Worm (Caenorhabditis elegans) whole organism, midembryonic: ENCODE data around the gene Y38C1AA.6.

ENCODE experiments used
- T22C8.4 ChIP-seq: fragments of 200-800 bp; sonication (Bioruptor generic); IDR thresholded peaks from 2 replicates; pipeline ENCODE4 v1.3.6; 2022; ENCODE audit warnings: missing genetic modification characterization, missing compliant biosample characterization
- cog-1 ChIP-seq: sonication (generic microtip); optimal IDR thresholded peaks from 2 replicates; lab custom pipeline; 2016; ENCODE audit warnings: missing genetic modification characterization, missing compliant biosample characterization
- flt-1 ChIP-seq: fragments of 200-800 bp; sonication (Bioruptor generic); IDR thresholded peaks from 2 replicates; pipeline ENCODE4 v1.3.6; 2022; ENCODE audit warnings: missing genetic modification characterization, missing compliant biosample characterization
- klf-2 ChIP-seq: fragments of 200-800 bp; sonication (Bioruptor generic); conservative IDR thresholded peaks from 2 replicates; pipeline ENCODE4 v1.3.6; 2022; ENCODE audit warnings: missing genetic modification reagents, missing genetic modification characterization, missing compliant biosample characterization
- med-1 ChIP-seq: sonication (generic microtip); optimal IDR thresholded peaks from 2 replicates; lab custom pipeline; 2017; ENCODE audit warnings: missing genetic modification characterization, mild to moderate bottlenecking, missing compliant biosample characterization, antibody characterized with exemption, missing genetic modification reagents; ENCODE audit not compliant: insufficient read depth
- ref-1 ChIP-seq: fragments of 200-800 bp; sonication (Bioruptor generic); conservative IDR thresholded peaks from 2 replicates; pipeline ENCODE4 v1.3.6; 2022; ENCODE audit warnings: missing genetic modification reagents, missing genetic modification characterization, missing compliant biosample characterization
- tab-1 ChIP-seq: fragments of 200-800 bp; sonication (Bioruptor generic); IDR thresholded peaks from 2 replicates; pipeline ENCODE4 v1.3.6; 2022; ENCODE audit warnings: missing genetic modification characterization, missing compliant biosample characterization
- ztf-23 ChIP-seq: fragments of 200-800 bp; sonication (Bioruptor generic); IDR thresholded peaks from 2 replicates; pipeline ENCODE4 v1.3.6; 2022; ENCODE audit warnings: missing genetic modification reagents, missing genetic modification characterization, missing compliant biosample characterization
- ztf-29 ChIP-seq: fragments of 200-800 bp; sonication (Bioruptor generic); IDR thresholded peaks from 2 replicates; pipeline ENCODE4 v1.3.6; 2022; ENCODE audit warnings: missing genetic modification reagents, missing genetic modification characterization, missing compliant biosample characterization

Y38C1AA.6 gene

ce11 chrIV:162530-162929, at the start of gene Y38C1AA.6:
TSS of gene Y38C1AA.6 (plus strand) at chrIV:162830.
- no peak for TF ChIP-seq ztf-29 (GFP tag; lab: Robert Waterston, UW)
- TF ChIP-seq tab-1 (GFP tag; lab: Robert Waterston, UW) = no peak
- TF ChIP-seq T22C8.4 (GFP tag; lab: Robert Waterston, UW) = no peak
- no peak for TF ChIP-seq ztf-23 (GFP tag; lab: Robert Waterston, UW)
- TF ChIP-seq med-1 (GFP tag; lab: Kevin White, UChicago) = no peak
- TF ChIP-seq klf-2 = no peak
- TF ChIP-seq cog-1 (tag; lab: Kevin White, UChicago) = no peak
- TF ChIP-seq flt-1 (GFP tag; lab: Robert Waterston, UW) = no peak
- TF ChIP-seq ref-1 (GFP tag; lab: Robert Waterston, UW) = no peak

- TF ChIP-seq flt-1 (GFP tag; lab: Robert Waterston, UW) = no peak
- TF ChIP-seq cog-1 (tag; lab: Kevin White, UChicago) = no peak
- TF ChIP-seq ztf-29 (GFP tag; lab: Robert Waterston, UW) = no peak
- no peak for TF ChIP-seq med-1 (GFP tag; lab: Kevin White, UChicago)
- no peak for TF ChIP-seq T22C8.4 (GFP tag; lab: Robert Waterston, UW)
- no peak for TF ChIP-seq tab-1 (GFP tag; lab: Robert Waterston, UW)
- TF ChIP-seq ztf-23 (GFP tag; lab: Robert Waterston, UW) = no peak
- TF ChIP-seq ref-1 (GFP tag; lab: Robert Waterston, UW) = no peak
- no peak for TF ChIP-seq klf-2
These were observed 43.8 kb upstream of the Y38C1AA.6 start for ce11 chrIV:118786-119185.

DNA sequence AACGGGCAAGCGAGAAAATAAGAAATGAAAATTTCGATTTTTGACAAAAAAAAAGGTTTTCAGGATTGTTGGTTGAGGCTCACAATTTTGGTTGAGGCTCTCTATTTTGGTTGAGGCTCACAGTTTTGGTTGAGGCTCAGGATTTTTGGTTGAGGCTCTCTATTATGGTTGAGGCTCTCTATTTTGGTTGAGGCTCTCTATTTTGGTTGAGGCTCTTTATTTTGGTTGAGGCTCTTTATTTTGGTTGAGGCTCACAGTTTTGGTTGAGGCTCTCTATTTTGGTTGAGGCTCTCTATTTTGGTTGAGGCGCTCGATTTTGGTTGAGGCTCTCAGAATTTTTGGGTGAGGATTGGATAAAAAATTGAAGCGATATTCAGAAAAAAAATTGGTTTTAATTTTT, 42.8 kb upstream of the Y38C1AA.6 start:
- TF ChIP-seq ref-1 (GFP tag; lab: Robert Waterston, UW) (no peak), cog-1 (tag; lab: Kevin White, UChicago) (no peak), ztf-23 (GFP tag; lab: Robert Waterston, UW) (no peak), klf-2 (no peak), med-1 (GFP tag; lab: Kevin White, UChicago) (no peak), flt-1 (GFP tag; lab: Robert Waterston, UW) (no peak), ztf-29 (GFP tag; lab: Robert Waterston, UW) (no peak), tab-1 (GFP tag; lab: Robert Waterston, UW) (no peak), T22C8.4 (GFP tag; lab: Robert Waterston, UW) (no peak)

- TF ChIP-seq cog-1 (tag; lab: Kevin White, UChicago) = no peak
- TF ChIP-seq tab-1 (GFP tag; lab: Robert Waterston, UW) = no peak
- TF ChIP-seq T22C8.4 (GFP tag; lab: Robert Waterston, UW) = no peak
These were observed 41.0 kb upstream of the Y38C1AA.6 start, which contains the start of gene tut-1 for ce11 chrIV:121607-122006. TSS of gene tut-1 (minus strand) at chrIV:121707.

DNA sequence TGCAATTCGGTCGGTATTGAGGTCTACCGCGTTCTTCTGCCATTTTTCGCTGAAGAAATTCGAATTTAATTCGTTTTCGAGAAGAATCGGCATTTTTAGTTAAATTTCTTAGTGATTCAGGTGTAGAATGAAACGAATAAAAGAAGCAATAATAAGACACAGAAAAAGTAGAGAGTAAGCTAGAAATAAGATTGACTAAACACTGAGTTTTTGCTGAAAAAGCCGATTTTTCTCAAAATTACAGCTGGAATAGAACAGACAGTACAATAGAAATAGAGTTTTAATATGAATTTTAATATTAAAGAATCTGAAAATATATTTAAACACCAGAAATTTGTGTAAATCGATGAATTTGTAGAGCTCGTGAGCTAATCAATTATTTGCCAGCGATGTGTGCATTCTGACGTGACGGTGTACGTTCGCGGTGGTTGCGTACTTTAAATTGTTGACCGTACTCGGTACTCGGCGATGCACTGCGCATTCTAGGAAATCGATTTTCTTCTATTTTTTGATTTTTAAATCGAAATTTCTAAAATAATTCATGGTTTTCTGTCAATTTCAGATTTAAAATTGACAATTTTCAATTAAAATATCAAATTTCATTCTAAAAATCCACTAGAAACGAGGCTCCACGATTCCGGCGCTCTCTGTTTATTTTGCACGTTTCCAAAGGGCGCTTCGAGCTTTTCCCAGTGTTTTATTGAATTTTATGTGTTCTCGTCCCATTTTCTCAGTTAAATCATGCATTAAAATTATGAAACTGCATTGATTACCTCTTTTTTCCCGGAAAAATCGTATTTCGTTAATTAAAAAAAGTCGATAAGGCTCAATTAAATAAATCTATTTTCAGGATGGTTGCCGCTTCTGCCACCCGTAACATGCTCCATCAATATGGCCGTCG, 36.5 kb upstream of the Y38C1AA.6 start, which contains the start of the genes grld-1 and cox-6C:
Gene grld-1 (minus strand): TSS at position 51 of the 901 bp plus-strand sequence.
Gene cox-6C (plus strand): TSS at position 851 of the 901 bp plus-strand sequence.
- TF ChIP-seq flt-1 (GFP tag; lab: Robert Waterston, UW) (0 out of 2 replicates have a peak, but pooled peaks have one; percentile 3), tab-1 (GFP tag; lab: Robert Waterston, UW) (no peak), med-1 (GFP tag; lab: Kevin White, UChicago) (no peak), ztf-23 (GFP tag; lab: Robert Waterston, UW) (no peak), ref-1 (GFP tag; lab: Robert Waterston, UW) (no peak), cog-1 (tag; lab: Kevin White, UChicago) (peak; percentile 32), klf-2 (no peak), T22C8.4 (GFP tag; lab: Robert Waterston, UW) (peak; percentile 60), ztf-29 (GFP tag; lab: Robert Waterston, UW) (no peak)

- TF ChIP-seq ztf-29 (GFP tag; lab: Robert Waterston, UW) (no peak), cog-1 (tag; lab: Kevin White, UChicago) (no peak), med-1 (GFP tag; lab: Kevin White, UChicago) (no peak), flt-1 (GFP tag; lab: Robert Waterston, UW) (no peak), T22C8.4 (GFP tag; lab: Robert Waterston, UW) (no peak), ztf-23 (GFP tag; lab: Robert Waterston, UW) (no peak), tab-1 (GFP tag; lab: Robert Waterston, UW) (no peak), ref-1 (GFP tag; lab: Robert Waterston, UW) (no peak), klf-2 (no peak)
These were observed 34.1 kb upstream of the Y38C1AA.6 start for ce11 chrIV:128525-128924.

ce11 chrIV:130150-130549, 32.5 kb upstream of the Y38C1AA.6 start:
- TF ChIP-seq tab-1 (GFP tag; lab: Robert Waterston, UW) = no peak
- TF ChIP-seq T22C8.4 (GFP tag; lab: Robert Waterston, UW) = no peak
- TF ChIP-seq cog-1 (tag; lab: Kevin White, UChicago) = no peak
- TF ChIP-seq ref-1 (GFP tag; lab: Robert Waterston, UW) = no peak
- TF ChIP-seq klf-2 = no peak
- TF ChIP-seq ztf-29 (GFP tag; lab: Robert Waterston, UW) = no peak
- TF ChIP-seq ztf-23 (GFP tag; lab: Robert Waterston, UW) = no peak
- no peak for TF ChIP-seq flt-1 (GFP tag; lab: Robert Waterston, UW)
- no peak for TF ChIP-seq med-1 (GFP tag; lab: Kevin White, UChicago)

DNA sequence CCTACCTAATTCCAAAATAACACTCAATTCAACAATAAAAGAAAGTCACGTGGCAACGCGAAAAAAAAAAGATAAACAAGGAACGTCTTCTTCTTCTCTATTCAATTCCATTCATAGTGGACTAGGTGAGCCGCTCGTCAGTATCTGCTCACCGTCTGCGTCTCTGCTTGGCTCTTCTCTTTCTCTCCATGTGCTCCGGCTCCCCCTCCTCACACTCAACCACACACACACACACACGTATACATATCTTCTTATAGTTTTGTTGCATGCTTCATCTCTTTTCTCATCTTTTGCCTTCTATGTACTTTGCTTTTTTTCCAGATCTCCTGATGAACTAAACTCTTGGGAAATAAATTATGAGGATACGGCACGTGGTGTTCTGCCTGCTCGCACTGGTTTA, 30.5 kb upstream of the Y38C1AA.6 start, which contains the start of gene daf-1:
Gene daf-1 (plus strand): TSS at position 322 of the 400 bp plus-strand sequence.
- TF ChIP-seq ref-1 (GFP tag; lab: Robert Waterston, UW) (no peak), flt-1 (GFP tag; lab: Robert Waterston, UW) (no peak), cog-1 (tag; lab: Kevin White, UChicago) (no peak), klf-2 (no peak), ztf-29 (GFP tag; lab: Robert Waterston, UW) (no peak), tab-1 (GFP tag; lab: Robert Waterston, UW) (no peak)
